Worm (Caenorhabditis elegans) whole organism, L1 larva: Measurements from ENCODE around the gene B0495.9.

Experiments
- ceh-82 ChIP-seq, 3 experiments: fragments of 150-350 bp in 1 of 3; sonication (generic microtip) in 2 of 3; optimal IDR thresholded peaks; 2 replicates each; lab custom pipeline; 2014 to 2017; ENCODE audit warnings: missing biosample characterization in 3 of 3, missing genetic modification characterization in 3 of 3
- elt-2 ChIP-seq: sonication (generic microtip); optimal IDR thresholded peaks from 2 replicates; lab custom pipeline; 2016; ENCODE audit warnings: missing genetic modification characterization, mild to moderate bottlenecking, inconsistent platforms, missing compliant biosample characterization, missing genetic modification reagents
- fkh-10 ChIP-seq: sonication (generic microtip); optimal IDR thresholded peaks from 2 replicates; lab custom pipeline; 2017; ENCODE audit warnings: missing biosample characterization, missing genetic modification reagents, missing genetic modification characterization
- fos-1 ChIP-seq: fragments of 150-350 bp; optimal IDR thresholded peaks from 2 replicates; lab custom pipeline; 2014; ENCODE audit warnings: missing biosample characterization, missing genetic modification characterization
- nhr-11 ChIP-seq: fragments of 150-350 bp; optimal IDR thresholded peaks from 2 replicates; lab custom pipeline; 2014; ENCODE audit warnings: missing biosample characterization, missing genetic modification characterization
- sptf-1 ChIP-seq: fragments of 150-350 bp; optimal IDR thresholded peaks from 2 replicates; lab custom pipeline; 2014; ENCODE audit warnings: missing biosample characterization, missing genetic modification characterization

- TF ChIP-seq nhr-11 (tag; lab: Kevin White, UChicago) (no peak), ceh-82 (tag; optimal IDR thresholded peaks at IDR 0.05; lab: Kevin White, UChicago) (no peak), sptf-1 (tag; lab: Kevin White, UChicago) (no peak), fos-1 (tag; lab: Kevin White, UChicago) (no peak), elt-2 (tag; lab: Kevin White, UChicago) (peak; percentile 95), fkh-10 (no peak)
These were observed 12.9 kb downstream of the B0495.9 start for ce11 chrII:7695636-7696035.
